Worm (Caenorhabditis elegans): ENCODE results near the gene R01H2.7.

ce11 chrIII:7029105-7029504 lies 16.4 kb downstream of the R01H2.7 start, which contains the start of gene cyk-1:
- no peak for TF ChIP-seq klf-2 (GFP tag; conservative IDR thresholded peaks at IDR 0.05)
- no peak for TF ChIP-seq T22C8.4 (GFP tag; IDR thresholded peaks at IDR 0.05)
- TF ChIP-seq flt-1 (GFP tag; IDR thresholded peaks at IDR 0.05), result no peak
- no peak for TF ChIP-seq ztf-29 (GFP tag; IDR thresholded peaks at IDR 0.05)
- TF ChIP-seq ref-1 (GFP tag; conservative IDR thresholded peaks at IDR 0.05), result no peak
- no peak for TF ChIP-seq med-1 (GFP tag; optimal IDR thresholded peaks at IDR 0.05; ENCODE audit: insufficient read depth)
- no peak for TF ChIP-seq cog-1 (tag; optimal IDR thresholded peaks at IDR 0.05)
- TF ChIP-seq ztf-23 (GFP tag; IDR thresholded peaks at IDR 0.05), result no peak
- TF ChIP-seq tab-1 (GFP tag; IDR thresholded peaks at IDR 0.05), result no peak

Data from whole organism, midembryonic.